Fruit fly (Drosophila melanogaster) whole organism: ENCODE data around the gene KLHL18.

ENCODE experiments used
- Dll ChIP-seq: fragments of >200 bp; optimal IDR thresholded peaks from 2 replicates; lab custom pipeline; 2017
- EcR ChIP-seq, 2 experiments: fragments of >200 bp; optimal IDR thresholded peaks; 2 replicates each; lab custom pipeline; 2017; ENCODE audit warnings: missing biosample characterization in 2 of 2, missing genetic modification characterization in 2 of 2, missing genetic modification reagents in 2 of 2
- pan ChIP-seq: fragments of >200 bp; optimal IDR thresholded peaks from 2 replicates; lab custom pipeline; 2017
- usp ChIP-seq: fragments of >200 bp; optimal IDR thresholded peaks from 2 replicates; lab custom pipeline; 2017; ENCODE audit warnings: missing biosample characterization, missing genetic modification characterization, mixed read lengths

DNA sequence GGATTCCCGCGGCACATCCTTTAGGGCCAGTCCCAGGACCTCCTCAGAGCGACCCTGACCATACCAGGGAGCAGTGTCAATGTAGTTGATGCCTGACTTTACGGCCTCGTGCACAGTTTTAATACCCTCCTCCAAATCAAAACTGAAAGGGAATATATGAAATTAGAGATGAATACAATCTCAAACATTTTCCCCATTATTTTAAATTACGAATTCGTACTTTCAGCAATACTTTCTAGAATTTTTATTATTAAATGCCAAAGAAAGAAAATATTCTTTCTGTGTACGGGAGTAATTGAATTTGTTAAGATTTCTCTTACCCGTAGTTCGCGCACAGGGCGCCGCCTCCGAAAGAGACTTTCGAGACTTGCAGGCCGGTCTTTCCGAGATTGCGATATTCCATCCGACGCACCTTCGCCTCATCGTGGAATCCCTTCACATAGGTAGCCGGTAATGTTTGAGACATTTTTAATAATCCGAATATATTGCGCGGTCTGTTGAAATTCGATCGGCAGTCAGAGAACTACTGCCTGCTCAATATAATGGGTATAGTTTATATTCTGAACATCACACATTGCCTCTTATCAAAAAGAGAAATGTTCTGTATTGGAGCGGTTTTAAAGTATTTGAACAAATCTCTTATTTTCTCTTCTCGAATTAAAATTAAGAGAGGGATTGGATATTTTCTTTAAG, 30.2 kb downstream of the KLHL18 start, which contains the start of gene CG18547:
- TF ChIP-seq pan (lab: Kevin White, UChicago) (no peak), EcR (GFP tag; optimal IDR thresholded peaks at IDR 0.05; lab: Kevin White, UChicago) (no peak), Dll (lab: Kevin White, UChicago) (no peak), usp (GFP tag; lab: Kevin White, UChicago) (no peak)
